Worm (Caenorhabditis elegans) whole organism, L3 larva: ENCODE results near the gene gop-2.

Experiments used
- R02D3.7 ChIP-seq: fragments of 150-350 bp; optimal IDR thresholded peaks from 2 replicates; lab custom pipeline; 2014; ENCODE audit warnings: missing biosample characterization, missing genetic modification characterization
- ceh-28 ChIP-seq: fragments of 150-350 bp; optimal IDR thresholded peaks from 2 replicates; lab custom pipeline; 2014; ENCODE audit warnings: missing biosample characterization, missing genetic modification reagents, missing genetic modification characterization
- ceh-9 ChIP-seq: sonication (generic microtip); optimal IDR thresholded peaks from 2 replicates; lab custom pipeline; 2018; ENCODE audit warnings: missing biosample characterization, missing genetic modification characterization
- egl-27 ChIP-seq: sonication (generic microtip); optimal IDR thresholded peaks from 4 replicates; lab custom pipeline; 2017; ENCODE audit warnings: missing biosample characterization, missing genetic modification reagents, missing genetic modification characterization
- elt-1 ChIP-seq: fragments of 150-350 bp; optimal IDR thresholded peaks from 2 replicates; lab custom pipeline; 2014; ENCODE audit warnings: missing biosample characterization, missing genetic modification characterization
- fkh-10 ChIP-seq: sonication (generic microtip); optimal IDR thresholded peaks from 2 replicates; lab custom pipeline; 2017; ENCODE audit warnings: missing biosample characterization, missing genetic modification reagents, missing genetic modification characterization
- jun-1 ChIP-seq: fragments of 150-350 bp; optimal IDR thresholded peaks from 2 replicates; lab custom pipeline; 2014; ENCODE audit warnings: missing biosample characterization, missing genetic modification reagents, missing genetic modification characterization
- mdl-1 ChIP-seq: fragments of 150-350 bp; optimal IDR thresholded peaks from 2 replicates; lab custom pipeline; 2014; ENCODE audit warnings: missing biosample characterization, missing genetic modification characterization
- nhr-11 ChIP-seq: fragments of 150-350 bp; optimal IDR thresholded peaks from 2 replicates; lab custom pipeline; 2014; ENCODE audit warnings: missing biosample characterization, missing genetic modification characterization
- nhr-12 ChIP-seq: fragments of 150-350 bp; optimal IDR thresholded peaks from 2 replicates; lab custom pipeline; 2014; ENCODE audit warnings: missing biosample characterization, missing genetic modification characterization
- nhr-28 ChIP-seq: fragments of 150-350 bp; optimal IDR thresholded peaks from 2 replicates; lab custom pipeline; 2014; ENCODE audit warnings: missing biosample characterization, missing genetic modification characterization
- nhr-77 ChIP-seq: fragments of 150-350 bp; optimal IDR thresholded peaks from 2 replicates; lab custom pipeline; 2014; ENCODE audit warnings: missing biosample characterization, missing genetic modification characterization
- unc-62 ChIP-seq: fragments of 150-350 bp; sonication (generic microtip); optimal IDR thresholded peaks from 4 replicates; lab custom pipeline; 2014; ENCODE audit warnings: missing biosample characterization, missing genetic modification reagents, missing genetic modification characterization
- ztf-11 ChIP-seq: fragments of 150-350 bp; optimal IDR thresholded peaks from 2 replicates; lab custom pipeline; 2014; ENCODE audit warnings: missing biosample characterization, missing genetic modification characterization

DNA sequence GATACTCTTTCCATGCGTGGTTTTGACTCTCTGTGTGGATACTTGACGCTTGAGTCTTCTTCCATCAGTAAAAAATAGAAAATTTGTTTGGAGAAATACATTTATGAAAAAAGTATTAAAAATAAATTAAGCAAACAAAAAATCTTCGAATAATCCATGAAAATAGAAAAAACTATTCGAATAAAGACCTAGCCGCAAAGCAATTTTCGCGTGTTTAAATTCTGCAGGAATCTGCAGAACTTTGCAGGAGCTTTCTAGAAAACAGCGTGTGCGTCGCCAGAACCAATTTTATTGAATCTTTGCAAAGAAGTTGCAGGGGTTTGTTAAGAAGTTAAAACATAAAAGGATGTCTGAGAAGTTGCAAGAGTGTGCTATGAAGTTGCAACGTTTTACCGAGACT lies 27.4 kb downstream of the gop-2 start, which contains the start of gene ZC395.11:
- TF ChIP-seq fkh-10 (GFP tag; lab: Kevin White, UChicago) (no peak), jun-1 (tag; lab: Kevin White, UChicago) (no peak), mdl-1 (no peak), ceh-28 (no peak), nhr-28 (tag; lab: Kevin White, UChicago) (no peak), nhr-12 (tag; lab: Kevin White, UChicago) (no peak), elt-1 (tag; lab: Kevin White, UChicago) (no peak), unc-62 (GFP tag; lab: Kevin White, UChicago) (no peak), nhr-11 (tag; lab: Kevin White, UChicago) (no peak), ceh-9 (no peak), egl-27 (tag; lab: Kevin White, UChicago) (no peak), nhr-77 (tag; lab: Kevin White, UChicago) (no peak), ztf-11 (tag; lab: Kevin White, UChicago) (no peak), R02D3.7 (tag; lab: Kevin White, UChicago) (no peak)
